Fruit fly (Drosophila melanogaster): ENCODE results near the gene CG15547.

CG15547 gene

DNA sequence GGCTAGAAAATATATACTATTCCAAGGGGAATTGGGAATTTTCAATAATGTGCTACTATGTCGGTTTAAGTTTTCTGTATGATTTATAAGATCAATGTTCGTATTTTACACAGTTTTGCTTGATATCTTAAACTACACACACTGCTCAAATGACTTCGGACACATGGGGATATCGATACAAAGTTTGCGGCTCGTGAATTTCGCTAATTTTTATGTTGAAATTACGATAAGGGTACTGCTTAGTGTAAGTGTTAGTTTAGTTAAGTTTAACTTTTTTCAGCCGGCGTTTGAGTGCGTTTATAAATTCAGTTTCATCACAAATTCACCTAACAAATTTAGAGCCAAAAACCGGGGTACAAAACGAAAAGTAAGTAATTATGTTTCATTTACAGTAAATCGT, at the start of gene CG15547:
Gene CG15547 (minus strand): TSS at position 101 of the 400 bp plus-strand sequence.
- no peak for TF ChIP-seq noc (tag; optimal IDR thresholded peaks at IDR 0.05)

DNA sequence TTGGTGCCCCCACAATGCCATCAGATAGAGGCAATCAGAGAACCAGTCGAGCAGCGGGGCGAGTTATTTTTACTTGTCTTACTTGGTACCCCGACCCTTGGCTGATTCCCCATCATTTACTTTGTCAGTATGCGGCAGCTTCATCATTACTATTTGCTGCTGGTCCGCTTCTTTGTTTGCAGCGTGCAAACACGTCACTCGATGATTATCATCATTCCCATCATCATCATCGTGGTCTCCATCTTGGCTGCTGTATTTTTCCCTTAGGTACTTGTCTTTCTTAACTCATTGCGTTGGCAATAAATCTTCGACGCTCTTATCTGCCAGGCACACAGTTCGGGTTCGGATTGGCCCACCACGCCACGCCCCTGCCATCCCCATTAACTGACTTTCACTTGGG, 48.8 kb upstream of the CG15547 start:
- TF ChIP-seq noc (tag; optimal IDR thresholded peaks at IDR 0.05), result no peak

DNA sequence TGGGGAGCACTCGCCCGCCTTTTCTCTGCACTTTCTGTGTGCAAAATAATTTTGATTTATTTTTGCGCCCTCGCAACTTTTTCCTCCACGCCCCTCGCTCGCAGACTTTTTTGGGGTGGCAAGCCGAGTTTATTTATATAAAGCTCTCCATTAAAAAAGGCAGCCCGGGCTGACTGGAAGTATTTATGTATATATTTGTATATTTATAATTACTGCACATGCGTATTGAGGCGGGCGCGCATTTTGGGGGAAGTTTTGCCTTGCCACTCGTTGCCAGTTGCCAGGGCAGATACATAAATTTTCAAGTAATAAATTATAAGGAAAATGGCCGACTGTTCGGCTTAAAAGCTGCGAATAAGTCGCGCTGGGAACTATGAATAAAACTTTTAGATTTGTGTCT, 45.3 kb upstream of the CG15547 start:
- TF ChIP-seq noc (tag; optimal IDR thresholded peaks at IDR 0.05), result no peak

DNA sequence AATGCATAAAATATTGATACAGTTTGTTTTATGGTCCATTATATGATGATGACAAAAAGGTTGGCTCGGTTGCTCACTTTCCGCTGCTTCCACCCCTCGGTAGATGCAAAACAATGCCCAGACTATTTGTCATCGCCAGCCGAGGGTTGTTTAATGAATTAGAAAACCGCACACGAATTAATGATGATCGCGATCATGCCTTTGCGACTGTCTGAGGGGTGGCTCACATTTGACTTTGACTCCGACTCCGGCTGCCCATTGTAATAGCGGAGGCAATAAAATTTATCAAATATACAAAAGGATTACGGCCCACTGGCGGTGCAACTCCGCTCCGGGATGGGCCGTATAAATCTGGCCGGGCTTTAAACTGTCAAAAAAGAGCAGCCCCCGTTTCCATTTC, 42.7 kb upstream of the CG15547 start:
- no peak for TF ChIP-seq noc (tag; optimal IDR thresholded peaks at IDR 0.05)

DNA sequence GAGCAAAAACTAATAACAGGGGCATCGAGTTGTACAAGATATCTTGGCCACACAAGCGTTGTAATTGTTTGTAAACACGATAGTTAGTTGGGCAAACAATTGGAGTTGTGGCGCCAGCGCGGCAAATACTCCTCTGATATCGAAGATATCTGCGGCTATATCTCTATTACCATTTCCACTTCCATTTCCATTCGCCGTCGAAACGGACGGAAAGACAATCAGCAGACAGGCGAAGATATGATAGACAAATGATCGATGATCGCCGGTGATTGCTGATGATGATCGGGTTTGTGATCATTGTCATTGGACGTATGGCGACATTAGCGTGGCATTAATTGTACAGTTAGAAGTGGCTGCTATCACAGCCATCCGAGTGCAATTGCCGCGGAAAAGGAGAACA, 42.1 kb upstream of the CG15547 start:
- TF ChIP-seq noc (tag; optimal IDR thresholded peaks at IDR 0.05), result no peak

DNA sequence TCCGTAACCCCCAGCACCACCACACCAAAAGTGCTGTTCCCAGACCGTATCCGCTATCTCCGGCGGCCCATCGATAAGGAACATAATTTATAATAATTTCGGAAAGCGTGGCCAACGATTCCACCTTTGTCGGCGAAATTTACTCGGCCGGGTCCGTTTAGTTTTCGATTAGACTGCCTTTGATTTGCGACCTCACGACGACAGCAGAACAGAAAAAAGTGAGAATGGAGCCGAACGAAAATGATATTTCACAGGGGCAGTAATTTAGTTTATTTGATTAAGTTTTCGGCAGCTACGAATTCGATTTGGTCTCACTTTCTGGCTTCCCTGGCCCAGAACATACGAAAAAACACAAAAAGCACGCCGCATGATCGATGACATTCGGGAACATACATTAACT, 40.3 kb upstream of the CG15547 start:
- peak; percentile 79 for TF ChIP-seq noc (tag; optimal IDR thresholded peaks at IDR 0.05)

DNA sequence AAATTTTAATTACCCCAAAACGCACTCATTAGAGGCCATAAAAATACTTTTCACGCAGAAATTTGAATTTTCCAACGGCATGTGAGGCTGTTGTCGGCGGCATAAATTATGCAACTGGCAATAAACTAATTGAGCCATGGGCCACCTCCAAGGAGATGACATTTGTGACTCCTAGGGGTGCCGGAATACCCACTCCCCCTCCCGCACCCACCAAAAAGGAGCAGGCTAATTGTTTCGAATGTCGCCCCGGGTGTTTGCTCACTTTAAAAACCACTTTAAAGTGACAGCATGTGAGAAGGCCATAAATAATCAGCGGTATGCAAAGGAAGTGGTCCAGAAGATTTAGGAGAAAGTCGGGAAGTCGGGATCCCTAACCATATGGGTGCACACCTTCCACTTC, 39.1 kb upstream of the CG15547 start:
- no peak for TF ChIP-seq noc (tag; optimal IDR thresholded peaks at IDR 0.05)

DNA sequence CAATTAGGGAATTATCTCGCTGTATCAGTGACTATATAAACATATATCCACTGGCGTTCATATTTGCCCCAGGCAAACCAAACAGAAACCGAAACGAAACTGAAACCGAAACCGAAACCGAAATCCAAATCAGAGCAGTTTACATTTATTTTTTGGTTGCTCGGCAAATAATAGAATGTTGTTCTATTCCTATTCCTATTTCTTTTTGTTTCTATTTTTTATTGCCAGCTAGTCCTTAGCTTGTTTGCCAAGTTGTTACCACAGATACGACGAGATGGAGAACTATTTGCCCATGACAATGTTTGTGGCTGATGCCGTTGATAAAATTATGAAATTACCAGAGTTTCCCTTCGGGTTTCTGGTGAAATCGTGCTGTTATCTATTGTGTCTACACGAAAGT, 35.6 kb upstream of the CG15547 start:
- TF ChIP-seq noc (tag; optimal IDR thresholded peaks at IDR 0.05), result no peak

DNA sequence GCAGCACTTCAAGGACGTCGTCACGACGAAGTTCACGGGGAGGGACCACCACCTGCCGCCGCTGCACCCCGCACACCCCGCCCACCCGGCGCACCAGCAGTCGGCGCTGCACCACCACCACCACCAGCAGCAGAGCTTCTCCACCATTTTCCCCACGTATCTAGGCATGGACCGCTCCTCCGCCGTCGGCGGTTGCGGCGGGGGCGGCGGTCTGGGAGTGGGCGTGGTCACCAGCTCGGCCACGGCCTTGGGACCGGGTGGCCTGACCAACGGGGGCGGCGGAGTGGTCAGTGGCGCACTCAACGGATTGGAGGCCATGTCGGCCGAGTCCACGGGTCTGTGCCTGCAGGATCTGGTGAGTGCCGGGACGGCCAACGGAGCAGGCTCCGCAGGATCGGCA, 32.7 kb upstream of the CG15547 start:
- no peak for TF ChIP-seq noc (tag; optimal IDR thresholded peaks at IDR 0.05)

DNA sequence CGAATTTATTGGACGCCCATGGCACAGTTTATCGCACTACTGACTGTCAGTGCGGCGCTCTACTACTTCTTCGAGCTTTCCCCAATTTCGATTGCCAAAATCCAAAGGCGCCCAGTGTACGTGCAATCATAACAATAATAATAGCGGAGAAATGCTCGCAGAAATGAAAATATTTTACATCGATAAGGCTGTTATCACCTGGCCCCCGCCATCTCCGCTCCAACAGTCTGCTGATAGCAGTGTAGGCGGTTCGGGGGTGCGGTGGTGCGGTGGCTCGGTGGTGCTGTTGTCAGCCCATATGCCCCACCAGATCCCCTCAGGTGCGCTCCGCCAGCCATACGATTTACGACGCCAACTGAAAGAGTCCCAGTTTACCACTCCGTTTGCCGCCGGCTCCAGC, 31.9 kb upstream of the CG15547 start:
- TF ChIP-seq noc (tag; optimal IDR thresholded peaks at IDR 0.05), result peak; percentile 52

DNA sequence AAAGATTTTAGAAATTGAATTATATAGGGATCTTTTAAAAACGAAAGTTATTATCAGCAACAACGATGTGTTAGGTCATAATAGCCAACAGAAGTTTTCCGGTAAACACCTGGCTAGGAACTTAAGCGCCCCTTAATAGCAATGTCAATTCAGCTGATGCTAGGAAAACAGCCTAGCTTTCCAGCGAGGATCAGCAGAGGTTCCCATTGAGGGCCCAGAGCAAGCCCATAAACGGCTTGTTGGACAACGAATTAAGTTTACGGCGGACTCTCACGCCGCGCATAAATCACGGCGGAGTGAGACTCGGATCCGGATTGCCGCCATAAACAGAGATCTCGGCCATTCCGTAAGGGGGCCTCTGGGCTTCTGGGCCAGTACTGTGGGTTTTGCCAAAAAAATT, 30.4 kb upstream of the CG15547 start:
- peak; percentile 60 for TF ChIP-seq noc (tag; optimal IDR thresholded peaks at IDR 0.05)

DNA sequence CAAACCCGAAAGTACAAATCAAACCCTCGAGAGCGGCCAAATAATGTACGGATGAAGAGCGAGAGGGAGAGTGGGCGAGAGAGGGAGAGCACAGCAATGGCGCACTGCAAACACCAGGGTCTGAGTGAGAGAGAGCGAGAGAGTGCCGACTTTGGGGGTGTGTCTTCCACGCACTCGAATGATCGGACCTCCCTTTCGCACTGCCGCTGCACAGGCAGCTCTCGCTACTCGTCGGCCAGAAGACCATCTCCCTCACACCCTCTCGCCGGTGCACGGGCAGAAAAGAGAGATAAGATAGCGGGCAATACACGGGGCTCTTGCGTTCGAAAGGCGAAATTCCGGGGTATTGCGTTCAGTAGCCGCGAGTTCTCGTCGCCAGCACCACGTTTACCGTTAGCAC, 29.1 kb upstream of the CG15547 start, which contains the start of gene Ptx1:
Gene Ptx1 (plus strand): TSS at position 353 of the 400 bp plus-strand sequence.
- no peak for TF ChIP-seq noc (tag; optimal IDR thresholded peaks at IDR 0.05)

DNA sequence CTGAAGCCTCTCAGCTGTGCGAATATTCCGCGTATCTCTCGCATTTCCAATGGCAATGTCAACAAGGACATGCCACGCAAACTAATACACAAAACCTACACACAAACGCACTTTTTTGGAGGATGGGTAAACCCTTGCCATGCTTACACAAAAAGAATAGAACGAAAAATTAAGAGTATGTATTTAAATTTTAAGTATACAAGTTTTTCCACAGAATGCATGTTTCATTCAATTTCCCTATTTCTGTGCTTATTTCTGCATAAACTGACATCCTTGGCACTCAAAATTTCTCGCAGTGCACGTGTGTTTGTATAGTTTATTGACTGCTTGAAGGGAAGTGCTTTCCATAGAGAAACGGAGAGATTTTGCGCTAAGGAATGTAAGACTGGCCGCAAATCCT, 26.5 kb upstream of the CG15547 start:
- no peak for TF ChIP-seq noc (tag; optimal IDR thresholded peaks at IDR 0.05)

DNA sequence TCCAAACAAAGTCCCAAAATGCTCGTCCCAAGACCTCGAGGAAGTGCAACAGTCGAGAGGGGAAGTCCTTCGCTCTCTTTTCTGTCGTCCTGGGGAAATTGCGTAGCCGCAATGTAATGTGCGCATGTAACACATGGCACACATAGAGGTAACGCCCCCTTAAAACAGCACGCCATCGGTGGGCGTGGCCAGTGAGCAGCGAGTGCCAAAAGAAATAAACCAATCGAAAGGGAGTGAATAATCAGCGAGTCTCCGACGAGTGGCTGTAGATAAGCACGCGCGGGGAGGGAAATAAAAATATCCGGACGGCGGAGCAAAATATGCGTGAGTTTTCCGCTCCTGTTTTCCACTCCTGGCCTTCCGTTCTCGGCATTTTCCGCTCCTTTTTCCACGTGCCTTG, 25.7 kb upstream of the CG15547 start:
- TF ChIP-seq noc (tag; optimal IDR thresholded peaks at IDR 0.05), result no peak

DNA sequence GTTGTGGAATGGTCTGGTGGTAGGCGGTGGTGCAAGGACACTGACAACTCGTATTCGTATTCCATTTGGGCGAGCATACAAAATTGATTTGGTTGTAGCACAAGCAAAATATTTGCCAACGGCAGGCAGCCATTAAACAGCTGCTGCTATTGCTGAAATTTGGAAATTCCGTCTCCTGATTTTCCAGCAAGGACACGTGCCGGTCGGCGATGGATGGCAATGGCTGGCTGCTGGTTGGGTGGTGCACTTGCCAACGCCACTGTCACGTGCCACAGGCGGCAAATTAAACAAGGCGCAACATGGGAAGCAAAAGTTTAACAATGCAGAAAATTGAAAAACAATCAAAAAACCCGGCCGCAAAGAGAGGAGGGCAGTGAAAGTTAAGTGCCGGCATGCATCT, 20.7 kb upstream of the CG15547 start:
- no peak for TF ChIP-seq noc (tag; optimal IDR thresholded peaks at IDR 0.05)

DNA sequence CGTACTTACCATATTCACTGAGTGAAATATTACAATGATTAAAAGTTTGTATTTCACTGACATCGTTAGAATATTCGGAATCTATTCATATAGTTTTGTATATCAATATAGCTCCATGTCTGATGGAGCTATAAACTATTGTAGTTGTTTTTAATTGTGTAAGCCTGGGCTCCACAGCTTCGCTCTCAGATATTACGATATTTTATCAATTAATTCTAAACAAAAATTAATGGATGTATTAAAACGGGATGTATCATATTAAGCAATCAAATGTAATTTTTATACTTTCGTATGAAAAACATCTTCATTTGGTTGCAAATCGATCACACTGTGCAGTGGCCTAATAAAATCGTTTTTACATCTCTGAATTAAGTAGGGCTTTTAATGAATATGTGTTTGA, 18.8 kb upstream of the CG15547 start, which contains the start of gene CG33483:
Gene CG33483 (minus strand): TSS at position 101 of the 400 bp plus-strand sequence.
- no peak for TF ChIP-seq noc (tag; optimal IDR thresholded peaks at IDR 0.05)

DNA sequence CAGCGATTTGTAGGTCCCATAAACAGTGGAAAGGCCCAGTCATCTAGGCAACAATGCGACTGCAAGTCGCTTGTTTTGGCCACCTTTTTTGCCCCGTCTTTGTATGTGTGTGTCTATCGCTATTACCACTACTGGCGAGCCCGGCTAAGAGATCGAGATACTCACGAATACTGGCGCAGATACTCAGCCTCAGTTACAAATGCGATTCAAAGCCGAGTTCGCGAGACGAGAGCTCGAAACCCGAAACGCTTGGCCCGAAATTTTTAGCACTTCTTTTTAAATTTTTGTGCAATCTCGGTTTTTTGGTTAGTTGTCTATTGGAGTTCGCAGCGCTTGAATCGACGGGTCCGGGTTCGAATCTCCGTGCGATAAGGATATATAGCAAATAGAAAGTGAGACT, 10.4 kb upstream of the CG15547 start, which contains the start of gene Cyp4c3:
Gene Cyp4c3 (plus strand): TSS at position 301 of the 400 bp plus-strand sequence.
- TF ChIP-seq noc (tag; optimal IDR thresholded peaks at IDR 0.05), result no peak

DNA sequence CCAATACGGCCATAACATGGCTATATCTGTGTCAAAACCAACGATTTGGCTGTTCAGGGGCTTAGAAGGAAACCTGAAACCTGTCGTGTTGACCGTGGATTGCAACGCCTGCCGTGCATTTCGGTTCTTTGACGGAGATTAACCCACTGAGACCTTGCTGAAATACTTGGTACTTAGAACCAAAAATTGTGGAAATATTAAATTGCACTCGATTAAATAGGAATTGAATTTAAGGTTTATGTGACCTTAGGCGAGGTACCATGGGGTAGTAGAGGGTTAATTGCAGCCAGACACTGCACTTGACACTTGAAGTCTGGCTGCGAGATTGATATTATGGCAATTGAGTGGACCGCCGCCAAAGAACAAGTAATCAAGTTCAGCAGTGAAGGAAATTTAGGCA, 6.7 kb upstream of the CG15547 start:
- TF ChIP-seq noc (tag; optimal IDR thresholded peaks at IDR 0.05), result no peak

Measured in whole organism, larva.